Worm (Caenorhabditis elegans) whole organism, young adult: ENCODE measurements around the gene nspb-11.

ENCODE experiments used
- B0035.1 ChIP-seq: sonication (generic microtip); optimal IDR thresholded peaks from 2 replicates; lab custom pipeline; 2016; ENCODE audit warnings: missing genetic modification characterization, mild to moderate bottlenecking, missing compliant biosample characterization, missing genotype, missing genetic modification reagents
- B0261.1 ChIP-seq: sonication (generic microtip); optimal IDR thresholded peaks from 2 replicates; lab custom pipeline; 2016; ENCODE audit warnings: mild to moderate bottlenecking, missing genetic modification characterization, moderate library complexity, missing compliant biosample characterization
- C06A6.2 ChIP-seq: fragments of 200-800 bp; sonication (Bioruptor generic); conservative IDR thresholded peaks from 2 replicates; pipeline ENCODE4 v1.3.6; 2022; ENCODE audit warnings: missing genetic modification characterization, missing compliant biosample characterization
- D2030.7 ChIP-seq: fragments of 200-800 bp; sonication (Bioruptor generic); IDR thresholded peaks from 2 replicates; pipeline ENCODE4 v1.3.6; 2022; ENCODE audit warnings: missing genetic modification reagents, missing genetic modification characterization, missing compliant biosample characterization
- F10E7.11 ChIP-seq: sonication (generic microtip); optimal IDR thresholded peaks from 2 replicates; lab custom pipeline; 2017; ENCODE audit warnings: mild to moderate bottlenecking, missing genetic modification characterization, moderate library complexity, missing compliant biosample characterization
- F22D6.2 ChIP-seq: sonication (generic microtip); optimal IDR thresholded peaks from 2 replicates; lab custom pipeline; 2016; ENCODE audit warnings: mild to moderate bottlenecking, missing genetic modification characterization, missing compliant biosample characterization
- F57A8.1 ChIP-seq: fragments of 200-800 bp; sonication (Bioruptor generic); optimal IDR thresholded peaks from 2 replicates; lab custom pipeline; 2018; ENCODE audit warnings: mild to moderate bottlenecking, missing genetic modification characterization, moderate library complexity, missing compliant biosample characterization
- F57C9.4 ChIP-seq: sonication (generic microtip); optimal IDR thresholded peaks from 2 replicates; lab custom pipeline; 2017; ENCODE audit warnings: mild to moderate bottlenecking, missing genetic modification characterization, missing compliant biosample characterization
- Y53F4B.3 ChIP-seq: fragments of 200-800 bp; sonication (Bioruptor generic); IDR thresholded peaks from 2 replicates; pipeline ENCODE4 v1.3.6; 2022; ENCODE audit warnings: missing genetic modification reagents, missing genetic modification characterization, missing compliant biosample characterization
- Y53G8AR.9 ChIP-seq: fragments of 200-800 bp; sonication (Bioruptor generic); conservative IDR thresholded peaks from 2 replicates; pipeline ENCODE4 v1.3.6; 2022; ENCODE audit warnings: missing genetic modification reagents, missing genetic modification characterization, missing compliant biosample characterization
- ama-1 ChIP-seq, 3 experiments: fragments of 150-350 bp in 1 of 3; sonication (generic microtip) in 2 of 3; optimal IDR thresholded peaks; 2 replicates each; lab custom pipeline; 2014 to 2018; ENCODE audit warnings: missing biosample characterization in 2 of 3, missing genetic modification characterization in 2 of 3, missing genetic modification reagents in 2 of 3
- aptf-2 ChIP-seq: fragments of 200-800 bp; sonication (Bioruptor generic); conservative IDR thresholded peaks from 2 replicates; pipeline ENCODE4 v1.3.6; 2022; ENCODE audit warnings: missing genetic modification reagents, missing genetic modification characterization, missing compliant biosample characterization
- aptf-3 ChIP-seq: fragments of 200-800 bp; sonication (Bioruptor generic); IDR thresholded peaks from 2 replicates; pipeline ENCODE4 v1.3.6; 2022; ENCODE audit warnings: missing genetic modification characterization, missing compliant biosample characterization
- athp-1 ChIP-seq: sonication (generic microtip); optimal IDR thresholded peaks from 2 replicates; lab custom pipeline; 2017; ENCODE audit warnings: mild to moderate bottlenecking, missing genetic modification characterization, missing compliant biosample characterization
- bed-2 ChIP-seq: fragments of 200-800 bp; sonication (Bioruptor generic); IDR thresholded peaks from 2 replicates; pipeline ENCODE4 v1.3.6; 2022; ENCODE audit warnings: missing genetic modification reagents, missing genetic modification characterization, missing compliant biosample characterization
- ccch-3 ChIP-seq: fragments of 200-800 bp; sonication (Bioruptor generic); optimal IDR thresholded peaks from 2 replicates; lab custom pipeline; 2018; ENCODE audit warnings: mild to moderate bottlenecking, missing genetic modification characterization, missing compliant biosample characterization
- cebp-1 ChIP-seq, 2 experiments: fragments of 200-800 bp in 1 of 2; sonication (Bioruptor generic) in 1 of 2; sonication (generic microtip) in 1 of 2; IDR thresholded peaks in 1 of 2; optimal IDR thresholded peaks in 1 of 2; 2 replicates each; pipeline versions ENCODE4 v1.3.6 to Lab custom; 2017 to 2022; ENCODE audit warnings: missing compliant biosample characterization in 2 of 2, missing genetic modification characterization in 2 of 2, mild to moderate bottlenecking in 1 of 2, missing genetic modification reagents in 1 of 2, moderate library complexity in 1 of 2
- cebp-2 ChIP-seq: fragments of 200-800 bp; sonication (Bioruptor generic); IDR thresholded peaks from 2 replicates; pipeline ENCODE4 v1.3.6; 2022; ENCODE audit warnings: missing genetic modification characterization, missing compliant biosample characterization
- ceh-100 ChIP-seq: fragments of 200-800 bp; sonication (Bioruptor generic); IDR thresholded peaks from 2 replicates; pipeline ENCODE4 v1.3.6; 2022; ENCODE audit warnings: missing genetic modification reagents, missing genetic modification characterization, missing compliant biosample characterization
- ceh-27 ChIP-seq: fragments of 200-800 bp; sonication (Bioruptor generic); optimal IDR thresholded peaks from 2 replicates; lab custom pipeline; 2018; ENCODE audit warnings: mild to moderate bottlenecking, missing genetic modification characterization, moderate library complexity, missing compliant biosample characterization
- ceh-40 ChIP-seq: fragments of 200-800 bp; sonication (Bioruptor generic); IDR thresholded peaks from 2 replicates; pipeline ENCODE4 v1.3.6; 2022; ENCODE audit warnings: missing genetic modification characterization, missing compliant biosample characterization
- dpff-1 ChIP-seq: sonication (generic microtip); optimal IDR thresholded peaks from 2 replicates; lab custom pipeline; 2017; ENCODE audit warnings: mild to moderate bottlenecking, missing genetic modification characterization, missing compliant biosample characterization
- egl-44 ChIP-seq: fragments of 200-800 bp; sonication (Bioruptor generic); IDR thresholded peaks from 2 replicates; pipeline ENCODE4 v1.3.6; 2022; ENCODE audit warnings: missing genetic modification reagents, missing genetic modification characterization, missing compliant biosample characterization
- ets-4 ChIP-seq: fragments of 200-800 bp; sonication (Bioruptor generic); optimal IDR thresholded peaks from 2 replicates; lab custom pipeline; 2018; ENCODE audit warnings: mild to moderate bottlenecking, missing genetic modification characterization, missing compliant biosample characterization
- fkh-3 ChIP-seq: sonication (generic microtip); optimal IDR thresholded peaks from 2 replicates; lab custom pipeline; 2016; ENCODE audit warnings: mild to moderate bottlenecking, missing genetic modification characterization, missing compliant biosample characterization
- him-1 ChIP-seq: sonication (generic microtip); optimal IDR thresholded peaks from 2 replicates; lab custom pipeline; 2016; ENCODE audit warnings: missing genotype, missing genetic modification reagents, missing genetic modification characterization, missing compliant biosample characterization
- hmg-1.2 ChIP-seq: fragments of 200-800 bp; sonication (Bioruptor generic); IDR thresholded peaks from 2 replicates; pipeline ENCODE4 v1.3.6; 2022; ENCODE audit warnings: missing genetic modification reagents, missing genetic modification characterization, missing compliant biosample characterization
- hmg-20 ChIP-seq: fragments of 200-800 bp; sonication (Bioruptor generic); IDR thresholded peaks from 2 replicates; pipeline ENCODE4 v1.3.6; 2022; ENCODE audit warnings: missing genetic modification reagents, missing genetic modification characterization, missing compliant biosample characterization
- lag-1 ChIP-seq: fragments of 200-800 bp; sonication (Bioruptor generic); IDR thresholded peaks from 2 replicates; pipeline ENCODE4 v1.3.6; 2022; ENCODE audit warnings: missing genetic modification reagents, missing genetic modification characterization, missing compliant biosample characterization
- lin-54 ChIP-seq: fragments of 200-800 bp; sonication (Bioruptor generic); optimal IDR thresholded peaks from 2 replicates; lab custom pipeline; 2018; ENCODE audit warnings: mild to moderate bottlenecking, missing genetic modification characterization, missing compliant biosample characterization
- lir-1 ChIP-seq: fragments of 200-800 bp; sonication (Bioruptor generic); conservative IDR thresholded peaks from 2 replicates; pipeline ENCODE4 v1.3.6; 2022; ENCODE audit warnings: missing genetic modification reagents, missing genetic modification characterization, missing compliant biosample characterization
- madf-3 ChIP-seq: fragments of 200-800 bp; sonication (Bioruptor generic); IDR thresholded peaks from 2 replicates; pipeline ENCODE4 v1.3.6; 2022; ENCODE audit warnings: missing genetic modification reagents, missing genetic modification characterization, missing compliant biosample characterization
- madf-6 ChIP-seq: fragments of 200-800 bp; sonication (Bioruptor generic); IDR thresholded peaks from 2 replicates; pipeline ENCODE4 v1.3.6; 2022; ENCODE audit warnings: missing genetic modification reagents, missing genetic modification characterization, missing compliant biosample characterization
- madf-8 ChIP-seq: fragments of 200-800 bp; sonication (Bioruptor generic); conservative IDR thresholded peaks from 2 replicates; pipeline ENCODE4 v1.3.6; 2022; ENCODE audit warnings: missing genetic modification reagents, missing genetic modification characterization, missing compliant biosample characterization
- mcd-1 ChIP-seq: fragments of 200-800 bp; sonication (Bioruptor generic); IDR thresholded peaks from 2 replicates; pipeline ENCODE4 v1.3.6; 2022; ENCODE audit warnings: missing genetic modification reagents, missing genetic modification characterization, missing compliant biosample characterization
- mxl-1 ChIP-seq: sonication (generic microtip); optimal IDR thresholded peaks from 2 replicates; lab custom pipeline; 2016; ENCODE audit warnings: missing genetic modification characterization, missing compliant biosample characterization
- nhr-179 ChIP-seq: sonication (generic microtip); optimal IDR thresholded peaks from 2 replicates; lab custom pipeline; 2016; ENCODE audit warnings: mild to moderate bottlenecking, missing genetic modification characterization, missing compliant biosample characterization
- nhr-27 ChIP-seq: fragments of 200-800 bp; sonication (Bioruptor generic); optimal IDR thresholded peaks from 2 replicates; lab custom pipeline; 2018; ENCODE audit warnings: mild to moderate bottlenecking, missing genetic modification characterization, moderate library complexity, missing compliant biosample characterization
- nhr-90 ChIP-seq: sonication (generic microtip); optimal IDR thresholded peaks from 2 replicates; lab custom pipeline; 2016; ENCODE audit warnings: missing genotype, mild to moderate bottlenecking, missing genetic modification characterization, missing compliant biosample characterization
- repo-1 ChIP-seq: sonication (generic microtip); optimal IDR thresholded peaks from 2 replicates; lab custom pipeline; 2017; ENCODE audit warnings: mild to moderate bottlenecking, missing genetic modification characterization, missing compliant biosample characterization
- rpc-1 ChIP-seq, 2 experiments: fragments of 150-350 bp in 1 of 2; sonication (generic microtip) in 1 of 2; optimal IDR thresholded peaks; 2 replicates each; lab custom pipeline; 2014 to 2018; ENCODE audit warnings: missing biosample characterization in 1 of 2, missing genetic modification characterization in 1 of 2, missing genetic modification reagents in 1 of 2, missing genotype in 1 of 2
- sptf-2 ChIP-seq: fragments of 200-800 bp; sonication (Bioruptor generic); optimal IDR thresholded peaks from 2 replicates; lab custom pipeline; 2018; ENCODE audit warnings: mild to moderate bottlenecking, missing genetic modification characterization, missing compliant biosample characterization
- tlf-1 ChIP-seq: fragments of 200-800 bp; sonication (Bioruptor generic); optimal IDR thresholded peaks from 2 replicates; lab custom pipeline; 2018; ENCODE audit warnings: mild to moderate bottlenecking, missing genetic modification characterization, missing compliant biosample characterization
- unc-62 ChIP-seq: fragments of 150-350 bp; optimal IDR thresholded peaks from 2 replicates; lab custom pipeline; 2014; ENCODE audit warnings: missing biosample characterization, missing genetic modification reagents, missing genetic modification characterization
- ztf-18 ChIP-seq: sonication (generic microtip); optimal IDR thresholded peaks from 2 replicates; lab custom pipeline; 2016; ENCODE audit warnings: missing genotype, mild to moderate bottlenecking, missing genetic modification characterization, missing compliant biosample characterization
- ztf-22 ChIP-seq: fragments of 200-800 bp; sonication (Bioruptor generic); optimal IDR thresholded peaks from 2 replicates; lab custom pipeline; 2018; ENCODE audit warnings: mild to moderate bottlenecking, missing genetic modification characterization, moderate library complexity, missing compliant biosample characterization
- ztf-25 ChIP-seq: fragments of 200-800 bp; sonication (Bioruptor generic); IDR thresholded peaks from 2 replicates; pipeline ENCODE4 v1.3.6; 2022; ENCODE audit warnings: missing genetic modification reagents, missing genetic modification characterization, missing compliant biosample characterization

The nspb-11 gene

ce11 chrII:12944587-12945126 is 37.5 kb downstream of the nspb-11 start (continued):
- peak; percentile 52 for TF ChIP-seq B0261.1
- TF ChIP-seq ztf-22 (GFP tag; lab: Kevin White, UChicago): peak; percentile 92
- TF ChIP-seq athp-1 (tag; lab: Kevin White, UChicago): peak; percentile 94
- TF ChIP-seq bed-2 (GFP tag; lab: Robert Waterston, UW): peak; percentile 64; the same call in 1 of the 2 replicates
- TF ChIP-seq mxl-1 (tag; lab: Kevin White, UChicago): peak; percentile 90
- peak; percentile 95 for TF ChIP-seq egl-44 (GFP tag; lab: Robert Waterston, UW)
- TF ChIP-seq ceh-100 (GFP tag; lab: Robert Waterston, UW): peak; percentile 83
- TF ChIP-seq nhr-179 (tag; lab: Kevin White, UChicago): peak; percentile 40
- peak; percentile 99 for TF ChIP-seq D2030.7 (GFP tag; lab: Robert Waterston, UW)
- TF ChIP-seq lin-54 (GFP tag; lab: Kevin White, UChicago): peak; percentile 89
- peak; percentile 98 for TF ChIP-seq F10E7.11 (tag; lab: Kevin White, UChicago)
- TF ChIP-seq tlf-1 (GFP tag; lab: Kevin White, UChicago): peak; percentile 95
- peak; percentile 93 for TF ChIP-seq madf-6 (GFP tag; lab: Robert Waterston, UW)
- peak; percentile 95 for TF ChIP-seq mcd-1 (GFP tag; lab: Robert Waterston, UW)
- peak; percentile 92 for TF ChIP-seq fkh-3 (tag; lab: Kevin White, UChicago)
- TF ChIP-seq unc-62 (GFP tag; lab: Kevin White, UChicago): peak; percentile 5
- peak; percentile 85 for TF ChIP-seq ztf-18 (tag; lab: Kevin White, UChicago)
- peak; percentile 86 for TF ChIP-seq F22D6.2
- TF ChIP-seq hmg-1.2: peak; percentile 99
- peak; percentile 91 for TF ChIP-seq ztf-25
- peak; percentile 68 for TF ChIP-seq madf-3 (GFP tag; lab: Robert Waterston, UW)
- TF ChIP-seq lir-1 (GFP tag; lab: Robert Waterston, UW): peak; percentile 81
- TF ChIP-seq Y53G8AR.9 (GFP tag; lab: Robert Waterston, UW): peak; percentile 93
- no peak; the same call in none of the 2 replicates for TF ChIP-seq cebp-1 (GFP tag; IDR thresholded peaks at IDR 0.05; lab: Robert Waterston, UW)
- peak; percentile 93 for TF ChIP-seq cebp-1 (tag; optimal IDR thresholded peaks at IDR 0.05; lab: Kevin White, UChicago)
- TF ChIP-seq aptf-2 (GFP tag; lab: Robert Waterston, UW): peak; percentile 77; the same call in 1 of the 2 replicates
- TF ChIP-seq sptf-2: peak; percentile 93
- no peak for TF ChIP-seq lag-1 (GFP tag; lab: Robert Waterston, UW)
- 0 out of 2 replicates have a peak, but pooled peaks have one; percentile 39 for TF ChIP-seq aptf-3 (GFP tag; lab: Robert Waterston, UW)
- TF ChIP-seq ceh-40 (GFP tag; lab: Robert Waterston, UW): 0 out of 2 replicates have a peak, but pooled peaks have one; percentile 80
- TF ChIP-seq F57C9.4 (tag; lab: Kevin White, UChicago): peak; percentile 90
- TF ChIP-seq ets-4: peak; percentile 97
- TF ChIP-seq ceh-27 (GFP tag; lab: Kevin White, UChicago): peak; percentile 86
- TF ChIP-seq C06A6.2: peak; percentile 88
- peak; percentile 95 for TF ChIP-seq him-1 (tag; lab: Kevin White, UChicago)
- peak; percentile 95 for TF ChIP-seq dpff-1 (tag; lab: Kevin White, UChicago)
- peak; percentile 100 for TF ChIP-seq ama-1 (optimal IDR thresholded peaks at IDR 0.05; lab: Kevin White, UChicago)
- peak; percentile 71 to 77 for TF ChIP-seq ama-1 (GFP tag; optimal IDR thresholded peaks at IDR 0.05; lab: Kevin White, UChicago)
- TF ChIP-seq Y53F4B.3 (GFP tag; lab: Robert Waterston, UW): peak; percentile 80
- peak; percentile 89 for TF ChIP-seq B0035.1 (tag; lab: Kevin White, UChicago)
- peak; percentile 87 for TF ChIP-seq hmg-20
- TF ChIP-seq madf-8 (GFP tag; lab: Robert Waterston, UW): peak; percentile 73
- peak; percentile 68 for TF ChIP-seq F57A8.1 (GFP tag; lab: Kevin White, UChicago)
- peak; percentile 49 for TF ChIP-seq nhr-27 (tag; lab: Kevin White, UChicago)
- peak; percentile 38 for TF ChIP-seq rpc-1 (optimal IDR thresholded peaks at IDR 0.05; lab: Kevin White, UChicago)
- TF ChIP-seq rpc-1 (tag; optimal IDR thresholded peaks at IDR 0.05; lab: Kevin White, UChicago): peak; percentile 18
- TF ChIP-seq cebp-2: peak; percentile 54; the same call in 1 of the 2 replicates
- TF ChIP-seq nhr-90 (tag; lab: Kevin White, UChicago): peak; percentile 93
- peak; percentile 60 for TF ChIP-seq ccch-3 (GFP tag; lab: Kevin White, UChicago)
- TF ChIP-seq repo-1 (tag; lab: Kevin White, UChicago): peak; percentile 98
